Worm (Caenorhabditis elegans) whole organism, L3 larva: ENCODE results near the gene srw-9.

Source experiments
- ZK546.5 ChIP-seq: sonication (generic microtip); optimal IDR thresholded peaks from 2 replicates; lab custom pipeline; 2017; ENCODE audit warnings: missing biosample characterization, missing genetic modification characterization
- ceh-16 ChIP-seq: sonication (generic microtip); optimal IDR thresholded peaks from 2 replicates; lab custom pipeline; 2017; ENCODE audit warnings: missing biosample characterization, missing genetic modification characterization
- ceh-28 ChIP-seq: fragments of 150-350 bp; optimal IDR thresholded peaks from 2 replicates; lab custom pipeline; 2014; ENCODE audit warnings: missing biosample characterization, missing genetic modification reagents, missing genetic modification characterization
- ceh-82 ChIP-seq: fragments of 150-350 bp; optimal IDR thresholded peaks from 2 replicates; lab custom pipeline; 2014; ENCODE audit warnings: missing biosample characterization, missing genetic modification characterization
- egl-5 ChIP-seq: fragments of 150-350 bp; optimal IDR thresholded peaks from 2 replicates; lab custom pipeline; 2017; ENCODE audit warnings: missing biosample characterization, missing genetic modification reagents, missing genetic modification characterization, inconsistent platforms
- elt-1 ChIP-seq: fragments of 150-350 bp; optimal IDR thresholded peaks from 2 replicates; lab custom pipeline; 2014; ENCODE audit warnings: missing biosample characterization, missing genetic modification characterization
- elt-2 ChIP-seq: sonication (generic microtip); optimal IDR thresholded peaks from 2 replicates; lab custom pipeline; 2016; ENCODE audit warnings: missing genetic modification reagents, mild to moderate bottlenecking, missing genetic modification characterization, missing compliant biosample characterization
- fkh-10 ChIP-seq: sonication (generic microtip); optimal IDR thresholded peaks from 2 replicates; lab custom pipeline; 2017; ENCODE audit warnings: missing biosample characterization, missing genetic modification reagents, missing genetic modification characterization
- fkh-2 ChIP-seq: fragments of 150-350 bp; optimal IDR thresholded peaks from 2 replicates; lab custom pipeline; 2014; ENCODE audit warnings: missing biosample characterization, missing genetic modification reagents, missing genetic modification characterization
- lin-15B ChIP-seq: fragments of 150-350 bp; optimal IDR thresholded peaks from 2 replicates; lab custom pipeline; 2014; ENCODE audit warnings: missing biosample characterization, missing genetic modification characterization
- lin-39 ChIP-seq: fragments of 150-350 bp; optimal IDR thresholded peaks from 2 replicates; lab custom pipeline; 2018; ENCODE audit warnings: missing biosample characterization, missing genetic modification reagents, missing genetic modification characterization
- lsy-12 ChIP-seq: sonication (generic microtip); optimal IDR thresholded peaks from 2 replicates; lab custom pipeline; 2016; ENCODE audit warnings: mild to moderate bottlenecking, missing genetic modification characterization, missing compliant biosample characterization
- mdl-1 ChIP-seq: fragments of 150-350 bp; optimal IDR thresholded peaks from 2 replicates; lab custom pipeline; 2014; ENCODE audit warnings: missing biosample characterization, missing genetic modification characterization
- mml-1 ChIP-seq: fragments of 150-350 bp; sonication (generic microtip); optimal IDR thresholded peaks from 3 replicates; lab custom pipeline; 2014; ENCODE audit warnings: missing biosample characterization, missing genetic modification characterization
- nfya-1 ChIP-seq: sonication (generic microtip); optimal IDR thresholded peaks from 2 replicates; lab custom pipeline; 2017; ENCODE audit warnings: missing genetic modification characterization, mild to moderate bottlenecking, missing compliant biosample characterization, antibody characterized with exemption, moderate library complexity; ENCODE audit not compliant: insufficient read depth
- nhr-11 ChIP-seq: fragments of 150-350 bp; optimal IDR thresholded peaks from 2 replicates; lab custom pipeline; 2014; ENCODE audit warnings: missing biosample characterization, missing genetic modification characterization
- nhr-12 ChIP-seq: fragments of 150-350 bp; optimal IDR thresholded peaks from 2 replicates; lab custom pipeline; 2014; ENCODE audit warnings: missing biosample characterization, missing genetic modification characterization
- nhr-23 ChIP-seq: fragments of 150-350 bp; optimal IDR thresholded peaks from 2 replicates; lab custom pipeline; 2014; ENCODE audit warnings: missing biosample characterization, missing genetic modification reagents, missing genetic modification characterization
- nhr-25 ChIP-seq: sonication (generic microtip); optimal IDR thresholded peaks from 2 replicates; lab custom pipeline; 2017; ENCODE audit warnings: missing biosample characterization, missing genetic modification characterization
- nhr-28 ChIP-seq: fragments of 150-350 bp; optimal IDR thresholded peaks from 2 replicates; lab custom pipeline; 2014; ENCODE audit warnings: missing biosample characterization, missing genetic modification characterization
- nhr-67 ChIP-seq: fragments of 150-350 bp; optimal IDR thresholded peaks from 2 replicates; lab custom pipeline; 2014; ENCODE audit warnings: missing biosample characterization, missing genetic modification characterization
- nhr-77 ChIP-seq: fragments of 150-350 bp; optimal IDR thresholded peaks from 2 replicates; lab custom pipeline; 2014; ENCODE audit warnings: missing biosample characterization, missing genetic modification characterization
- pqm-1 ChIP-seq: fragments of 150-350 bp; optimal IDR thresholded peaks from 2 replicates; lab custom pipeline; 2017; ENCODE audit warnings: missing biosample characterization, missing genetic modification characterization, inconsistent platforms
- skn-1 ChIP-seq: fragments of 150-350 bp; optimal IDR thresholded peaks from 2 replicates; lab custom pipeline; 2014; ENCODE audit warnings: missing biosample characterization, missing genetic modification characterization
- tbx-2 ChIP-seq: sonication (generic microtip); optimal IDR thresholded peaks from 2 replicates; lab custom pipeline; 2016; ENCODE audit warnings: mild to moderate bottlenecking, missing genetic modification characterization, missing compliant biosample characterization
- unc-39 ChIP-seq: sonication (generic microtip); optimal IDR thresholded peaks from 4 replicates; lab custom pipeline; 2017; ENCODE audit warnings: missing biosample characterization, missing genetic modification characterization
- unc-62 ChIP-seq: fragments of 150-350 bp; sonication (generic microtip); optimal IDR thresholded peaks from 4 replicates; lab custom pipeline; 2014; ENCODE audit warnings: missing biosample characterization, missing genetic modification reagents, missing genetic modification characterization
- ztf-11 ChIP-seq: fragments of 150-350 bp; optimal IDR thresholded peaks from 2 replicates; lab custom pipeline; 2014; ENCODE audit warnings: missing biosample characterization, missing genetic modification characterization
- ztf-4 ChIP-seq: fragments of 150-350 bp; optimal IDR thresholded peaks from 2 replicates; lab custom pipeline; 2014; ENCODE audit warnings: missing biosample characterization, missing genetic modification characterization

The srw-9 gene

ce11 chrIII:12750831-12751230 is 6.6 kb upstream of the srw-9 start, which contains the start of the genes irld-60 and irld-20:
irld-60 (minus strand) TSS chrIII:12750931.
irld-20 (plus strand) TSS chrIII:12751109.
- TF ChIP-seq unc-39 (tag; lab: Kevin White, UChicago) (no peak), ZK546.5 (tag; lab: Kevin White, UChicago) (no peak), elt-1 (tag; lab: Kevin White, UChicago) (no peak), nhr-11 (no peak), elt-2 (no peak), nhr-23 (tag; lab: Kevin White, UChicago) (no peak), ztf-4 (tag; lab: Kevin White, UChicago) (no peak), unc-62 (GFP tag; lab: Kevin White, UChicago) (no peak)

ce11 chrIII:12755048-12755447 is 2.4 kb upstream of the srw-9 start, which contains the start of gene srw-10:
srw-10 (plus strand) TSS chrIII:12755348.
- TF ChIP-seq ZK546.5 (tag; lab: Kevin White, UChicago) (no peak), ceh-16 (tag; lab: Kevin White, UChicago) (no peak), unc-62 (GFP tag; lab: Kevin White, UChicago) (no peak), elt-1 (tag; lab: Kevin White, UChicago) (no peak), lin-39 (tag; lab: Kevin White, UChicago) (no peak), nhr-28 (tag; lab: Kevin White, UChicago) (no peak), mml-1 (no peak), tbx-2 (tag; lab: Kevin White, UChicago) (no peak), egl-5 (tag; lab: Kevin White, UChicago) (no peak), nhr-12 (no peak), fkh-2 (no peak), ztf-11 (tag; lab: Kevin White, UChicago) (no peak), nhr-67 (no peak)
- TF ChIP-seq, all 47 proteins: peak for 0

ce11 chrIII:12764241-12764640 is 6.8 kb downstream of the srw-9 start, which contains the start of the genes irld-19 and irld-61:
irld-19 (minus strand) TSS chrIII:12764341.
irld-61 (plus strand) TSS chrIII:12764553.
- TF ChIP-seq skn-1 (tag; lab: Kevin White, UChicago), result no peak
- TF ChIP-seq nhr-12, result no peak
- TF ChIP-seq nhr-77 (tag; lab: Kevin White, UChicago), result no peak
- no peak for TF ChIP-seq lsy-12 (tag; lab: Kevin White, UChicago)
- TF ChIP-seq ceh-28, result no peak

DNA sequence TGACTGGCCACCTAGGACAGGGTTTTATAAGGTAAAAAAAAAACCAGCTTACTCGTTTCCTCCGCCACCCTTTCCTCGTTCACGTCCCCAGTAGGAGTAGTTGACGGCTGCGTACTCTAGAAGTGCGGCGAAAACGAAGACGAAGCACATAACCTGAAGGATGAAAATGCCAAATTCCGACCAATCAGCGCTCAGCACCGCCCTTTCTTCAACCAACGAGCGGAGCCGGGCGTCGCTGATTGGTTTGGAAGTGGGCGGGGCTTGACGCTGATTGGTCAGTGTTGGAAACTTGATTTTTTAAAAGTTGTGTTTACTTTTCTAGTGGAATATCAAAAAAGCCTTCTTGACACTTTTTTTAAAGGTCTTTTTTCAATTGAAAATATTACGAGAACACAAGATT is 16.3 kb downstream of the srw-9 start:
- TF ChIP-seq ceh-16 (tag; lab: Kevin White, UChicago) (no peak), nfya-1 (tag; lab: Kevin White, UChicago) (peak; percentile 87)

- TF ChIP-seq nhr-11 (no peak), nhr-25 (no peak), unc-62 (GFP tag; lab: Kevin White, UChicago) (no peak), lin-39 (tag; lab: Kevin White, UChicago) (peak; percentile 18)
These were observed 22.3 kb downstream of the srw-9 start, which contains the start of gene gab-1 for ce11 chrIII:12779676-12780337. gab-1 (minus strand) TSS chrIII:12779726.

- TF ChIP-seq fkh-10 (peak; percentile 57), nhr-12 (no peak)
These were observed 26.4 kb downstream of the srw-9 start for ce11 chrIII:12783878-12784277.

DNA sequence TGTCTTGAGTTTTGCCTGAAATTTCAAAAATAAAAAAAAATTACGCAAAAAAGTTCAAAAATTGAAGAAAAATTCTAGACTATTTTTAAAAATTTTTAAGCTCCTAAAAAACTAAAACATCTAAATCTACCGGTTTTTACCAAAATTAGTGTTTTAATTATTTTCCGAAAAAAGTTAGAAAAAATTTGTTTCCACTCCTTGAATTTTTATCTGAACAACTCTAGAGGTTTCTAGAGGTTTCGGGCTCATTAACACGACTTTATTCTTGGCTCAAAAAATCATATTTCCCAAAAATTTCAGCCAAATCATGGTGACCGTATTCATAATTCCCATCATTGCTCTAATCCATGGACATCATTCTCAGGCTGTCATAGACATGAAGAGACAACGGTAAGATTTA is 27.4 kb downstream of the srw-9 start, which contains the start of gene lgc-37:
TSS of gene lgc-37 (plus strand) at position 301 of the 400 bp plus-strand sequence.
- TF ChIP-seq lin-15B (tag; lab: Kevin White, UChicago) (no peak), ceh-82 (tag; lab: Kevin White, UChicago) (no peak), pqm-1 (tag; lab: Kevin White, UChicago) (no peak), mdl-1 (tag; lab: Kevin White, UChicago) (no peak), unc-39 (tag; lab: Kevin White, UChicago) (no peak)
